Worm (Caenorhabditis elegans) whole organism, young adult: ENCODE data around the gene edg-1.
A peak's percentile ranks its signal among the peaks of the same experiment; 100 is the strongest.

Experiments
- B0261.1 ChIP-seq: sonication (generic microtip); optimal IDR thresholded peaks from 2 replicates; lab custom pipeline; 2016; ENCODE audit warnings: mild to moderate bottlenecking, missing genetic modification characterization, moderate library complexity, missing compliant biosample characterization
- C06A6.2 ChIP-seq: fragments of 200-800 bp; sonication (Bioruptor generic); conservative IDR thresholded peaks from 2 replicates; pipeline ENCODE4 v1.3.6; 2022; ENCODE audit warnings: missing genetic modification characterization, missing compliant biosample characterization
- F10E7.11 ChIP-seq: sonication (generic microtip); optimal IDR thresholded peaks from 2 replicates; lab custom pipeline; 2017; ENCODE audit warnings: mild to moderate bottlenecking, missing genetic modification characterization, moderate library complexity, missing compliant biosample characterization
- F39B2.1 ChIP-seq: fragments of 200-800 bp; sonication (Bioruptor generic); IDR thresholded peaks from 2 replicates; pipeline ENCODE4 v1.3.6; 2022; ENCODE audit warnings: missing genetic modification reagents, missing genetic modification characterization, missing compliant biosample characterization
- F52B5.7 ChIP-seq: sonication (generic microtip); optimal IDR thresholded peaks from 2 replicates; lab custom pipeline; 2016; ENCODE audit warnings: mild to moderate bottlenecking, missing genetic modification characterization, missing compliant biosample characterization
- K12H6.12 ChIP-seq: fragments of 200-800 bp; sonication (Bioruptor generic); optimal IDR thresholded peaks from 2 replicates; lab custom pipeline; 2018; ENCODE audit warnings: mild to moderate bottlenecking, missing genetic modification characterization, missing compliant biosample characterization
- Y53F4B.3 ChIP-seq: fragments of 200-800 bp; sonication (Bioruptor generic); IDR thresholded peaks from 2 replicates; pipeline ENCODE4 v1.3.6; 2022; ENCODE audit warnings: missing genetic modification reagents, missing genetic modification characterization, missing compliant biosample characterization
- Y53G8AR.9 ChIP-seq: fragments of 200-800 bp; sonication (Bioruptor generic); conservative IDR thresholded peaks from 2 replicates; pipeline ENCODE4 v1.3.6; 2022; ENCODE audit warnings: missing genetic modification reagents, missing genetic modification characterization, missing compliant biosample characterization
- Y56A3A.18 ChIP-seq: fragments of 200-800 bp; sonication (Bioruptor generic); IDR thresholded peaks from 2 replicates; pipeline ENCODE4 v1.3.6; 2022; ENCODE audit warnings: missing genetic modification reagents, missing genetic modification characterization, missing compliant biosample characterization
- Y95B8A.8 ChIP-seq: fragments of 200-800 bp; sonication (Bioruptor generic); IDR thresholded peaks from 2 replicates; pipeline ENCODE4 v1.3.6; 2022; ENCODE audit warnings: missing genetic modification reagents, missing genetic modification characterization, missing compliant biosample characterization
- ZK185.1 ChIP-seq: sonication (generic microtip); optimal IDR thresholded peaks from 2 replicates; lab custom pipeline; 2016; ENCODE audit warnings: mild to moderate bottlenecking, missing genetic modification characterization, missing compliant biosample characterization; ENCODE audit not compliant: poor library complexity, severe bottlenecking
- aptf-2 ChIP-seq: fragments of 200-800 bp; sonication (Bioruptor generic); conservative IDR thresholded peaks from 2 replicates; pipeline ENCODE4 v1.3.6; 2022; ENCODE audit warnings: missing genetic modification reagents, missing genetic modification characterization, missing compliant biosample characterization
- atf-7 ChIP-seq: sonication (generic microtip); optimal IDR thresholded peaks from 2 replicates; lab custom pipeline; 2017; ENCODE audit warnings: mild to moderate bottlenecking, missing genetic modification characterization, missing compliant biosample characterization
- attf-6 ChIP-seq: fragments of 200-800 bp; sonication (Bioruptor generic); IDR thresholded peaks from 2 replicates; pipeline ENCODE4 v1.3.6; 2022; ENCODE audit warnings: missing genetic modification reagents, missing genetic modification characterization, missing compliant biosample characterization
- bed-2 ChIP-seq: fragments of 200-800 bp; sonication (Bioruptor generic); IDR thresholded peaks from 2 replicates; pipeline ENCODE4 v1.3.6; 2022; ENCODE audit warnings: missing genetic modification reagents, missing genetic modification characterization, missing compliant biosample characterization
- ccch-3 ChIP-seq: fragments of 200-800 bp; sonication (Bioruptor generic); optimal IDR thresholded peaks from 2 replicates; lab custom pipeline; 2018; ENCODE audit warnings: mild to moderate bottlenecking, missing genetic modification characterization, missing compliant biosample characterization
- cebp-1 ChIP-seq, 2 experiments: fragments of 200-800 bp in 1 of 2; sonication (Bioruptor generic) in 1 of 2; sonication (generic microtip) in 1 of 2; IDR thresholded peaks in 1 of 2; optimal IDR thresholded peaks in 1 of 2; 2 replicates each; pipeline versions ENCODE4 v1.3.6 to Lab custom; 2017 to 2022; ENCODE audit warnings: missing compliant biosample characterization in 2 of 2, missing genetic modification characterization in 2 of 2, mild to moderate bottlenecking in 1 of 2, missing genetic modification reagents in 1 of 2, moderate library complexity in 1 of 2
- ceh-100 ChIP-seq: fragments of 200-800 bp; sonication (Bioruptor generic); IDR thresholded peaks from 2 replicates; pipeline ENCODE4 v1.3.6; 2022; ENCODE audit warnings: missing genetic modification reagents, missing genetic modification characterization, missing compliant biosample characterization
- ceh-40 ChIP-seq: fragments of 200-800 bp; sonication (Bioruptor generic); IDR thresholded peaks from 2 replicates; pipeline ENCODE4 v1.3.6; 2022; ENCODE audit warnings: missing genetic modification characterization, missing compliant biosample characterization
- ceh-58 ChIP-seq: fragments of 200-800 bp; sonication (Bioruptor generic); IDR thresholded peaks from 2 replicates; pipeline ENCODE4 v1.3.6; 2022; ENCODE audit warnings: missing genetic modification characterization, missing compliant biosample characterization
- ceh-91 ChIP-seq: fragments of 200-800 bp; sonication (Bioruptor generic); IDR thresholded peaks from 2 replicates; pipeline ENCODE4 v1.3.6; 2022; ENCODE audit warnings: missing genetic modification reagents, missing genetic modification characterization, missing compliant biosample characterization
- dox-1 ChIP-seq: fragments of 200-800 bp; sonication (Bioruptor generic); IDR thresholded peaks from 2 replicates; pipeline ENCODE4 v1.3.6; 2022; ENCODE audit warnings: missing genetic modification reagents, missing genetic modification characterization, missing compliant biosample characterization
- dpl-1 ChIP-seq: fragments of 150-350 bp; optimal IDR thresholded peaks from 2 replicates; lab custom pipeline; 2014; ENCODE audit warnings: missing biosample characterization, missing genetic modification reagents, missing genetic modification characterization
- efl-1 ChIP-seq: fragments of 150-350 bp; optimal IDR thresholded peaks from 2 replicates; lab custom pipeline; 2014; ENCODE audit warnings: missing biosample characterization, missing genetic modification reagents, missing genetic modification characterization
- egl-18 ChIP-seq: fragments of 200-800 bp; sonication (Bioruptor generic); IDR thresholded peaks from 2 replicates; pipeline ENCODE4 v1.3.6; 2022; ENCODE audit warnings: missing genetic modification reagents, missing genetic modification characterization, missing compliant biosample characterization
- ets-4 ChIP-seq: fragments of 200-800 bp; sonication (Bioruptor generic); optimal IDR thresholded peaks from 2 replicates; lab custom pipeline; 2018; ENCODE audit warnings: mild to moderate bottlenecking, missing genetic modification characterization, missing compliant biosample characterization
- him-1 ChIP-seq: sonication (generic microtip); optimal IDR thresholded peaks from 2 replicates; lab custom pipeline; 2016; ENCODE audit warnings: missing genotype, missing genetic modification reagents, missing genetic modification characterization, missing compliant biosample characterization
- hlh-12 ChIP-seq: sonication (generic microtip); optimal IDR thresholded peaks from 2 replicates; lab custom pipeline; 2016; ENCODE audit warnings: missing genetic modification characterization, missing compliant biosample characterization
- let-526 ChIP-seq: fragments of 200-800 bp; sonication (Bioruptor generic); IDR thresholded peaks from 2 replicates; pipeline ENCODE4 v1.3.6; 2022; ENCODE audit warnings: missing genetic modification reagents, missing genetic modification characterization, missing compliant biosample characterization
- lin-40 ChIP-seq: sonication (generic microtip); optimal IDR thresholded peaks from 2 replicates; lab custom pipeline; 2016; ENCODE audit warnings: missing genetic modification characterization, mild to moderate bottlenecking, missing compliant biosample characterization, missing genotype, missing genetic modification reagents
- lin-54 ChIP-seq: fragments of 200-800 bp; sonication (Bioruptor generic); optimal IDR thresholded peaks from 2 replicates; lab custom pipeline; 2018; ENCODE audit warnings: mild to moderate bottlenecking, missing genetic modification characterization, missing compliant biosample characterization
- lir-1 ChIP-seq: fragments of 200-800 bp; sonication (Bioruptor generic); conservative IDR thresholded peaks from 2 replicates; pipeline ENCODE4 v1.3.6; 2022; ENCODE audit warnings: missing genetic modification reagents, missing genetic modification characterization, missing compliant biosample characterization
- madf-10 ChIP-seq: sonication (generic microtip); optimal IDR thresholded peaks from 2 replicates; lab custom pipeline; 2016; ENCODE audit warnings: mild to moderate bottlenecking, missing genetic modification characterization, missing compliant biosample characterization
- madf-8 ChIP-seq: fragments of 200-800 bp; sonication (Bioruptor generic); conservative IDR thresholded peaks from 2 replicates; pipeline ENCODE4 v1.3.6; 2022; ENCODE audit warnings: missing genetic modification reagents, missing genetic modification characterization, missing compliant biosample characterization
- mel-28 ChIP-seq: sonication (generic microtip); optimal IDR thresholded peaks from 2 replicates; lab custom pipeline; 2016; ENCODE audit warnings: borderline replicate concordance, mild to moderate bottlenecking, missing genetic modification characterization, missing compliant biosample characterization
- nhr-80 ChIP-seq: sonication (generic microtip); optimal IDR thresholded peaks from 2 replicates; lab custom pipeline; 2016; ENCODE audit warnings: missing genetic modification characterization, missing compliant biosample characterization
- rcor-1 ChIP-seq: fragments of 200-800 bp; sonication (Bioruptor generic); IDR thresholded peaks from 2 replicates; pipeline ENCODE4 v1.3.6; 2022; ENCODE audit warnings: missing genetic modification reagents, missing genetic modification characterization, missing compliant biosample characterization
- sea-2 ChIP-seq: fragments of 200-800 bp; sonication (Bioruptor generic); IDR thresholded peaks from 2 replicates; pipeline ENCODE4 v1.3.6; 2022; ENCODE audit warnings: missing genetic modification characterization, missing compliant biosample characterization
- snpc-1.1 ChIP-seq: sonication (generic microtip); optimal IDR thresholded peaks from 2 replicates; lab custom pipeline; 2017; ENCODE audit warnings: missing genetic modification characterization, mild to moderate bottlenecking, missing compliant biosample characterization, antibody characterized with exemption, moderate library complexity, missing genotype, missing genetic modification reagents; ENCODE audit not compliant: insufficient read depth
- snpc-1.3 ChIP-seq: sonication (generic microtip); optimal IDR thresholded peaks from 2 replicates; lab custom pipeline; 2017; ENCODE audit warnings: missing genetic modification characterization, mild to moderate bottlenecking, missing compliant biosample characterization, antibody characterized with exemption, moderate library complexity, missing genotype, missing genetic modification reagents; ENCODE audit not compliant: insufficient read depth
- somi-1 ChIP-seq: fragments of 200-800 bp; sonication (Bioruptor generic); optimal IDR thresholded peaks from 2 replicates; lab custom pipeline; 2018; ENCODE audit warnings: mild to moderate bottlenecking, missing genetic modification characterization, missing compliant biosample characterization
- sptf-2 ChIP-seq: fragments of 200-800 bp; sonication (Bioruptor generic); optimal IDR thresholded peaks from 2 replicates; lab custom pipeline; 2018; ENCODE audit warnings: mild to moderate bottlenecking, missing genetic modification characterization, missing compliant biosample characterization
- tlf-1 ChIP-seq: fragments of 200-800 bp; sonication (Bioruptor generic); optimal IDR thresholded peaks from 2 replicates; lab custom pipeline; 2018; ENCODE audit warnings: mild to moderate bottlenecking, missing genetic modification characterization, missing compliant biosample characterization
- zfh-2 ChIP-seq: fragments of 200-800 bp; sonication (Bioruptor generic); conservative IDR thresholded peaks from 2 replicates; pipeline ENCODE4 v1.3.6; 2022; ENCODE audit warnings: missing genetic modification reagents, missing genetic modification characterization, missing compliant biosample characterization
- ztf-22 ChIP-seq: fragments of 200-800 bp; sonication (Bioruptor generic); optimal IDR thresholded peaks from 2 replicates; lab custom pipeline; 2018; ENCODE audit warnings: mild to moderate bottlenecking, missing genetic modification characterization, moderate library complexity, missing compliant biosample characterization
- ztf-28 ChIP-seq: fragments of 200-800 bp; sonication (Bioruptor generic); IDR thresholded peaks from 2 replicates; pipeline ENCODE4 v1.3.6; 2022; ENCODE audit warnings: missing genetic modification reagents, missing genetic modification characterization, missing compliant biosample characterization
- ztf-3 ChIP-seq: fragments of 200-800 bp; sonication (Bioruptor generic); optimal IDR thresholded peaks from 2 replicates; lab custom pipeline; 2018; ENCODE audit warnings: mild to moderate bottlenecking, missing genetic modification characterization, missing compliant biosample characterization

The edg-1 gene

ce11 chrIV:11340735-11341443 lies 20.3 kb downstream of the edg-1 start:
- TF ChIP-seq ets-4 (GFP tag; lab: Kevin White, UChicago) (no peak), F52B5.7 (tag; lab: Kevin White, UChicago) (no peak), ceh-91 (GFP tag; lab: Robert Waterston, UW) (0 out of 2 replicates have a peak, but pooled peaks have one; percentile 49), attf-6 (GFP tag; lab: Robert Waterston, UW) (no peak; the same call in none of the 2 replicates), B0261.1 (tag; lab: Kevin White, UChicago) (no peak), ceh-40 (GFP tag; lab: Robert Waterston, UW) (no peak), let-526 (GFP tag; lab: Robert Waterston, UW) (no peak), him-1 (peak; percentile 99), F10E7.11 (tag; lab: Kevin White, UChicago) (no peak), rcor-1 (GFP tag; lab: Robert Waterston, UW) (peak; percentile 37; the same call in 1 of the 2 replicates), lin-40 (tag; lab: Kevin White, UChicago) (no peak), atf-7 (tag; lab: Kevin White, UChicago) (no peak), aptf-2 (GFP tag; lab: Robert Waterston, UW) (no peak), K12H6.12 (tag; lab: Kevin White, UChicago) (no peak), lir-1 (no peak), madf-10 (tag; lab: Kevin White, UChicago) (no peak), cebp-1 (GFP tag; IDR thresholded peaks at IDR 0.05; lab: Robert Waterston, UW) (no peak), cebp-1 (tag; optimal IDR thresholded peaks at IDR 0.05; lab: Kevin White, UChicago) (no peak), C06A6.2 (GFP tag; lab: Robert Waterston, UW) (no peak), efl-1 (peak; percentile 2), bed-2 (GFP tag; lab: Robert Waterston, UW) (no peak), ztf-3 (no peak), snpc-1.3 (tag; lab: Kevin White, UChicago) (peak; percentile 65), Y53G8AR.9 (GFP tag; lab: Robert Waterston, UW) (peak; percentile 63), lin-54 (GFP tag; lab: Kevin White, UChicago) (peak; percentile 45), sea-2 (GFP tag; lab: Robert Waterston, UW) (no peak), mel-28 (tag; lab: Kevin White, UChicago) (no peak), ZK185.1 (tag; lab: Kevin White, UChicago) (no peak), Y56A3A.18 (GFP tag; lab: Robert Waterston, UW) (no peak), snpc-1.1 (tag; lab: Kevin White, UChicago) (peak; percentile 6), somi-1 (no peak), dox-1 (peak; percentile 81), ccch-3 (GFP tag; lab: Kevin White, UChicago) (no peak), ztf-22 (no peak), nhr-80 (tag; lab: Kevin White, UChicago) (no peak), Y95B8A.8 (peak; percentile 82; the same call in 1 of the 2 replicates), ztf-28 (GFP tag; lab: Robert Waterston, UW) (no peak), Y53F4B.3 (GFP tag; lab: Robert Waterston, UW) (0 out of 2 replicates have a peak, but pooled peaks have one; percentile 11), hlh-12 (no peak), egl-18 (GFP tag; lab: Robert Waterston, UW) (no peak), ceh-100 (GFP tag; lab: Robert Waterston, UW) (peak; percentile 39; the same call in 1 of the 2 replicates), madf-8 (peak; percentile 17; the same call in 1 of the 2 replicates), ceh-58 (GFP tag; lab: Robert Waterston, UW) (no peak), sptf-2 (GFP tag; lab: Kevin White, UChicago) (no peak), dpl-1 (GFP tag; lab: Kevin White, UChicago) (no peak), zfh-2 (no peak), F39B2.1 (GFP tag; lab: Robert Waterston, UW) (peak; percentile 90; the same call in 1 of the 2 replicates), tlf-1 (GFP tag; lab: Kevin White, UChicago) (peak; percentile 7)
